Worm (Caenorhabditis elegans): ENCODE data around the gene Y41D4A.1.

The Y41D4A.1 gene

ce11 chrIV:1814764-1815518, 43.0 kb downstream of the Y41D4A.1 start, which contains the start of gene snn-1:
snn-1 (minus strand) TSS chrIV:1815118.
- TF ChIP-seq lsy-2 (tag; optimal IDR thresholded peaks at IDR 0.05) (peak in 1 of 2 experiments; percentile 20), lin-39 (tag; optimal IDR thresholded peaks at IDR 0.05) (no peak), ztf-1 (GFP tag; conservative IDR thresholded peaks at IDR 0.05) (no peak), unc-39 (tag; optimal IDR thresholded peaks at IDR 0.05) (no peak), nhr-77 (tag; optimal IDR thresholded peaks at IDR 0.05) (no peak), F13H6.1 (tag; optimal IDR thresholded peaks at IDR 0.05) (no peak), lin-11 (tag; optimal IDR thresholded peaks at IDR 0.05) (no peak), snpc-4 (tag; optimal IDR thresholded peaks at IDR 0.05) (no peak), elt-3 (tag; optimal IDR thresholded peaks at IDR 0.05) (no peak), C34F6.9 (tag; optimal IDR thresholded peaks at IDR 0.05) (peak; percentile 13), nhr-6 (tag; optimal IDR thresholded peaks at IDR 0.05) (no peak), nhr-237 (tag; optimal IDR thresholded peaks at IDR 0.05) (no peak), unc-55 (GFP tag; optimal IDR thresholded peaks at IDR 0.05) (peak; percentile 36), ztf-4 (tag; optimal IDR thresholded peaks at IDR 0.05) (no peak), nhr-25 (tag; optimal IDR thresholded peaks at IDR 0.05) (no peak), egl-27 (tag; optimal IDR thresholded peaks at IDR 0.05) (no peak)

DNA sequence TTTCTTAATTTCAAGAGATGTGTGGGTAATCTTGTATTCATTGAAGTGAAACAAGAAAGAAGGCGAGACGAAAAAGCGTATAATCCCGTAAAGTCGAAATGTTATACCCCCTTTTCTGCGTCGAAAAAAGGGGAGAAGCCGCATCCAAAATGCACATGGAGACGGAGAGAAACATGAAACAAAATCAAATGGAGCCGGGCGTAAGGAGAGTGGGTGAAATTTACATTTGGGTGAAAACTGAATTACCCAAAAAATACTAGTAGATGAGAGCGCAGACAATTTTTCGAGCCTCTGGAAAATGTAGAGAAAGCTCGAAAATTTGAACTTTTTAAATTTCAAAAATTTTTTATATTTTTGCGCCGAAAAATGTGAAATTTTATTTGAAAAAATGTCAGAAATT, 44.3 kb downstream of the Y41D4A.1 start:
- TF ChIP-seq ztf-1 (GFP tag; conservative IDR thresholded peaks at IDR 0.05) = no peak
- TF ChIP-seq zag-1 (tag; optimal IDR thresholded peaks at IDR 0.05) = no peak
- TF ChIP-seq unc-55 (GFP tag; optimal IDR thresholded peaks at IDR 0.05) = peak; percentile 81
- TF ChIP-seq ztf-4 (tag; optimal IDR thresholded peaks at IDR 0.05) = no peak

ce11 chrIV:1818467-1819076, 46.6 kb downstream of the Y41D4A.1 start:
- no peak for TF ChIP-seq R02D3.7 (tag; optimal IDR thresholded peaks at IDR 0.05)
- TF ChIP-seq sma-9 (GFP tag; optimal IDR thresholded peaks at IDR 0.05) = no peak
- TF ChIP-seq sma-9 (tag; optimal IDR thresholded peaks at IDR 0.05) = no peak
- no peak for TF ChIP-seq nhr-25 (tag; optimal IDR thresholded peaks at IDR 0.05)
- TF ChIP-seq nhr-77 (tag; optimal IDR thresholded peaks at IDR 0.05) = no peak
- TF ChIP-seq alr-1 (tag; optimal IDR thresholded peaks at IDR 0.05) = no peak
- TF ChIP-seq ama-1 (optimal IDR thresholded peaks at IDR 0.05) = no peak
- no peak for TF ChIP-seq nhr-10 (tag; optimal IDR thresholded peaks at IDR 0.05)
- no peak for TF ChIP-seq lin-13 (GFP tag; optimal IDR thresholded peaks at IDR 0.05)
- TF ChIP-seq ceh-16 (tag; optimal IDR thresholded peaks at IDR 0.05) = no peak
- TF ChIP-seq aly-2 (tag; optimal IDR thresholded peaks at IDR 0.05) = no peak
- no peak for TF ChIP-seq gmeb-1 (tag; optimal IDR thresholded peaks at IDR 0.05)
- no peak for TF ChIP-seq F13H6.1 (tag; optimal IDR thresholded peaks at IDR 0.05)
- TF ChIP-seq lin-11 (tag; optimal IDR thresholded peaks at IDR 0.05) = no peak
- no peak for TF ChIP-seq peb-1 (tag; optimal IDR thresholded peaks at IDR 0.05)
- TF ChIP-seq nhr-237 (tag; optimal IDR thresholded peaks at IDR 0.05) = no peak
- TF ChIP-seq mab-5 (tag; optimal IDR thresholded peaks at IDR 0.05) = no peak

DNA sequence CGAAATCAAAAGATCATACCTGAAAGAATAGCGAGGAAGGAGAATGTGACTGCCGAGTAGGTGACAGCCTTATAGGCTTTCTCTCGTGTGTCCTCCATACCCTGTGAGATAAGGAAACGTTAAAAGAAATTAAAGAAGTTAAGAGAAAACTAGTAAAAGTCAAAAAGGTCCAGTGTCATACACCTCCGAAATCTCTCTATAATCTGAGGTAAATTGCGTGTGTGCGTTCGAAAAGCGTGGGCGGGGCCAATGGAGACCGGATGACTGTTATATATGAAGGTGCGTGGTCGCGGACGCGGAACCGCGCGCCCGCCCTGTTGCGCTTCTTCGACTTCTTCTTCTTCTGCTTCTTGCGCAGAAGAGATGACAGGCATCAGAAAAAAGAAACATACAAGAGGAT, 48.2 kb downstream of the Y41D4A.1 start, which contains the start of gene col-109:
TSS of gene col-109 (minus strand) at position 101 of the 400 bp plus-strand sequence.
- TF ChIP-seq dmd-4 (tag; optimal IDR thresholded peaks at IDR 0.05) (no peak), aly-2 (tag; optimal IDR thresholded peaks at IDR 0.05) (no peak), ceh-82 (tag; optimal IDR thresholded peaks at IDR 0.05) (no peak), fos-1 (tag; optimal IDR thresholded peaks at IDR 0.05) (no peak), nhr-11 (tag; optimal IDR thresholded peaks at IDR 0.05) (no peak), mab-5 (tag; optimal IDR thresholded peaks at IDR 0.05) (no peak), nhr-237 (tag; optimal IDR thresholded peaks at IDR 0.05) (no peak), skn-1 (tag; optimal IDR thresholded peaks at IDR 0.05) (no peak), F13H6.1 (tag; optimal IDR thresholded peaks at IDR 0.05) (no peak), ztf-4 (tag; optimal IDR thresholded peaks at IDR 0.05) (no peak), peb-1 (tag; optimal IDR thresholded peaks at IDR 0.05) (no peak), sem-4 (tag; optimal IDR thresholded peaks at IDR 0.05) (no peak), sma-3 (GFP tag; optimal IDR thresholded peaks at IDR 0.05) (no peak), lin-39 (tag; optimal IDR thresholded peaks at IDR 0.05) (no peak), unc-62 (GFP tag; optimal IDR thresholded peaks at IDR 0.05) (no peak), elt-3 (tag; optimal IDR thresholded peaks at IDR 0.05) (no peak), R02D3.7 (tag; optimal IDR thresholded peaks at IDR 0.05) (no peak), nhr-12 (tag; optimal IDR thresholded peaks at IDR 0.05) (no peak), egl-27 (tag; optimal IDR thresholded peaks at IDR 0.05) (no peak), nhr-129 (tag; optimal IDR thresholded peaks at IDR 0.05) (no peak)

Data from whole organism, L2 larva.